Worm (Caenorhabditis elegans) whole organism, early embryonic: Measurements from ENCODE around the gene F22E5.17.
"Not testable (repeated sequence)": the region's sequence is repeated elsewhere in the genome, so short reads cannot be mapped to it uniquely, and the experiment has no call there.

Experiments used
- B0310.2 ChIP-seq: sonication (generic microtip); optimal IDR thresholded peaks from 2 replicates; lab custom pipeline; 2016; ENCODE audit warnings: mild to moderate bottlenecking, missing genetic modification characterization, missing compliant biosample characterization
- F13C5.2 ChIP-seq: sonication (generic microtip); optimal IDR thresholded peaks from 2 replicates; lab custom pipeline; 2017; ENCODE audit warnings: mild to moderate bottlenecking, missing genetic modification characterization, inconsistent platforms, missing compliant biosample characterization
- aly-1 ChIP-seq: sonication (generic microtip); optimal IDR thresholded peaks from 2 replicates; lab custom pipeline; 2016; ENCODE audit warnings: missing genetic modification characterization, missing compliant biosample characterization
- ama-1 ChIP-seq: fragments of 150-350 bp; optimal IDR thresholded peaks from 2 replicates; lab custom pipeline; 2014
- ceh-13 ChIP-seq: fragments of 200-800 bp; sonication (Bioruptor generic); optimal IDR thresholded peaks from 2 replicates; lab custom pipeline; 2018; ENCODE audit warnings: mild to moderate bottlenecking, missing genetic modification characterization, missing compliant biosample characterization
- ceh-36 ChIP-seq: sonication (generic microtip); optimal IDR thresholded peaks from 2 replicates; lab custom pipeline; 2016; ENCODE audit warnings: missing genetic modification characterization, inconsistent platforms, missing compliant biosample characterization
- ets-7 ChIP-seq: sonication (generic microtip); optimal IDR thresholded peaks from 2 replicates; lab custom pipeline; 2016; ENCODE audit warnings: missing genotype, missing genetic modification characterization, missing compliant biosample characterization
- flt-1 ChIP-seq: fragments of 200-800 bp; sonication (Bioruptor generic); IDR thresholded peaks from 2 replicates; pipeline ENCODE4 v1.3.6; 2022; ENCODE audit warnings: missing genetic modification characterization, missing compliant biosample characterization
- hmbx-1 ChIP-seq: sonication (generic microtip); optimal IDR thresholded peaks from 2 replicates; lab custom pipeline; 2016; ENCODE audit warnings: mild to moderate bottlenecking, missing genetic modification characterization, missing compliant biosample characterization
- hmg-4 ChIP-seq: fragments of 200-800 bp; sonication (Bioruptor generic); optimal IDR thresholded peaks from 2 replicates; lab custom pipeline; 2018; ENCODE audit warnings: mild to moderate bottlenecking, missing genetic modification characterization, missing compliant biosample characterization
- hnd-1 ChIP-seq: sonication (generic microtip); optimal IDR thresholded peaks from 2 replicates; lab custom pipeline; 2016; ENCODE audit warnings: missing genetic modification characterization, missing compliant biosample characterization
- pes-1 ChIP-seq: fragments of 200-800 bp; sonication (Bioruptor generic); IDR thresholded peaks from 2 replicates; pipeline ENCODE4 v1.3.6; 2022; ENCODE audit warnings: missing genetic modification reagents, missing genetic modification characterization, missing compliant biosample characterization
- scrt-1 ChIP-seq: fragments of 200-800 bp; sonication (Bioruptor generic); IDR thresholded peaks from 2 replicates; pipeline ENCODE4 v1.3.6; 2022; ENCODE audit warnings: missing genetic modification characterization, missing compliant biosample characterization
- sea-1 ChIP-seq: fragments of 200-800 bp; sonication (Bioruptor generic); conservative IDR thresholded peaks from 2 replicates; pipeline ENCODE4 v1.3.6; 2022; ENCODE audit warnings: missing genetic modification characterization, missing compliant biosample characterization
- tbx-11 ChIP-seq: fragments of 200-800 bp; sonication (Bioruptor generic); IDR thresholded peaks from 2 replicates; pipeline ENCODE4 v1.3.6; 2022; ENCODE audit warnings: missing genetic modification characterization, missing compliant biosample characterization
- tbx-37 ChIP-seq: fragments of 200-800 bp; sonication (Bioruptor generic); conservative IDR thresholded peaks from 2 replicates; pipeline ENCODE4 v1.3.6; 2022; ENCODE audit warnings: missing genetic modification reagents, missing genetic modification characterization, missing compliant biosample characterization
- tra-4 ChIP-seq: sonication (generic microtip); optimal IDR thresholded peaks from 2 replicates; lab custom pipeline; 2017; ENCODE audit warnings: missing genetic modification characterization, missing compliant biosample characterization

F22E5.17 gene

DNA sequence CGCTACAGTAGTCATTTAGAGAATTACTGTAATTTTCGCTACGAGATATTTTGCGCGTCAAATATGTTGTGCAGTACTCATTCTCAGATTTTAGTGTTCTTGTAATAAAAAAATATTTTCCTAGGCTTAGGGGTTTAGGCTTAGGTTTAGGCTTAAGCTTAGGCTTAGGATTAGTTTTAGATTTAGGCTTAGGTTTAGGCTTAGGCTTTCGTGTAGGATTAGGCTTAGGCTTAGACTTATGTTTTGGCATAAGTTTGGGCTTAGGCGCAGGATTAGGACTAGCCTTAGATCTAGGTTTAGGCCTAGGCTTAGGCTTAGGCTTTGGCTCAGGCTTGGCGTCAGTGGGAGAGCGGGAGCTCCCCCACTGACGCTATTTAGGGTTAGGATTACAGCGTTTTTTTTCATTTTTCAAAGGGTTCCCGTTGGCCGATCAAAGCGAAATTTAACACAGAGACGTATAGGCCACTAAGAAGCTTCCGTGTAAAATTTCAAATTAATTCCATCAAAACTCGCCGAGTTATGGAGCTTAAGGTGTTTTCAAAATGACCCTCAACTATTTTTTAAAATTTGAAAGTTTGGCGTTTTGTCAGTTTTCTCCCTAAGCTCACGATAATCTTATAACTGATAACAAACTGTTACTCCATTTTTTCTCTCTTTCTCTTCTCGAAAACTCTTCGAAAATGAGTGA, 38.3 kb upstream of the F22E5.17 start, which contains the start of gene F22E5.8:
F22E5.8 (plus strand) TSS at position 638 of the 688 bp plus-strand sequence.
- TF ChIP-seq pes-1 (GFP tag; lab: Robert Waterston, UW) (0 out of 2 replicates have a peak, but pooled peaks have one; percentile 10), ceh-36 (tag; lab: Kevin White, UChicago) (peak; percentile 58)

DNA sequence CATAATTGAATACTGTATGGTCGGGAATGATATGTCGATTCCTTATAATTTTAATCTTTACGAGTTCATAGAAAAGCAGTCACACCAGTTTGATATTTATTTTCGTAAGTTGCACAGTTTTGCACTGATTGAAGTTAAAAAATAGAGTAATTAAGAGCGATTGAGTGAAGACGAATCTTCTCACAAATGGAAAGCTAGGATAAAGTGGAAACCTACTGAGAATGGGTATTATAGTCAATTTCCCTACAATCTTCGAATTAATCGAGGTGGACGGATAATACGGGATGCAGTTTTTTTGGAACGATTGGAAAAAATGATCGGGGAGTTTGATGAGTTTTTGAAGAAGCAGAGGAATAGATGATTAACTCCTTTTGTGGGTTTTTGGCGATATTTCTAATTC, 36.9 kb upstream of the F22E5.17 start, which contains the start of gene F22E5.23:
F22E5.23 (plus strand) TSS at position 301 of the 400 bp plus-strand sequence.
- TF ChIP-seq ets-7 (no peak), hmg-4 (GFP tag; lab: Kevin White, UChicago) (no peak), ama-1 (no peak), scrt-1 (GFP tag; lab: Robert Waterston, UW) (no peak), flt-1 (GFP tag; lab: Robert Waterston, UW) (no peak), hnd-1 (tag; lab: Kevin White, UChicago) (no peak), ceh-36 (tag; lab: Kevin White, UChicago) (no peak), sea-1 (no peak), tra-4 (no peak), ceh-13 (GFP tag; lab: Kevin White, UChicago) (no peak), tbx-37 (GFP tag; lab: Robert Waterston, UW) (no peak), tbx-11 (GFP tag; lab: Robert Waterston, UW) (no peak), B0310.2 (tag; lab: Kevin White, UChicago) (no peak), hmbx-1 (no peak), pes-1 (GFP tag; lab: Robert Waterston, UW) (no peak), aly-1 (no peak), F13C5.2 (tag; lab: Kevin White, UChicago) (no peak)

ce11 chrII:2641777-2642176, 36.1 kb upstream of the F22E5.17 start, which contains the start of gene F22E5.7:
Gene F22E5.7, plus strand, starts transcription at chrII:2642077.
- no peak for TF ChIP-seq tbx-11 (GFP tag; lab: Robert Waterston, UW)
- TF ChIP-seq B0310.2 (tag; lab: Kevin White, UChicago), result no peak
- no peak for TF ChIP-seq scrt-1 (GFP tag; lab: Robert Waterston, UW)
- no peak for TF ChIP-seq hmg-4 (GFP tag; lab: Kevin White, UChicago)
- no peak for TF ChIP-seq tbx-37 (GFP tag; lab: Robert Waterston, UW)
- no peak for TF ChIP-seq hmbx-1
- TF ChIP-seq F13C5.2 (tag; lab: Kevin White, UChicago), result no peak
- TF ChIP-seq tra-4, result no peak
- no peak for TF ChIP-seq ama-1
- TF ChIP-seq ets-7, result no peak
- TF ChIP-seq flt-1 (GFP tag; lab: Robert Waterston, UW), result no peak
- TF ChIP-seq aly-1, result no peak
- TF ChIP-seq hnd-1 (tag; lab: Kevin White, UChicago), result no peak
- TF ChIP-seq ceh-36 (tag; lab: Kevin White, UChicago), result no peak

- TF ChIP-seq scrt-1 (GFP tag; lab: Robert Waterston, UW) (no peak), ceh-36 (tag; lab: Kevin White, UChicago) (no peak), sea-1 (no peak), aly-1 (no peak), ets-7 (no peak), tbx-37 (GFP tag; lab: Robert Waterston, UW) (no peak), F13C5.2 (tag; lab: Kevin White, UChicago) (no peak), ama-1 (no peak), B0310.2 (tag; lab: Kevin White, UChicago) (no peak), flt-1 (GFP tag; lab: Robert Waterston, UW) (no peak), hmg-4 (GFP tag; lab: Kevin White, UChicago) (no peak)
Measured at ce11 chrII:2644498-2644897, 33.3 kb upstream of the F22E5.17 start, which contains the start of gene F22E5.11. Gene F22E5.11, minus strand, starts transcription at chrII:2644598.

DNA sequence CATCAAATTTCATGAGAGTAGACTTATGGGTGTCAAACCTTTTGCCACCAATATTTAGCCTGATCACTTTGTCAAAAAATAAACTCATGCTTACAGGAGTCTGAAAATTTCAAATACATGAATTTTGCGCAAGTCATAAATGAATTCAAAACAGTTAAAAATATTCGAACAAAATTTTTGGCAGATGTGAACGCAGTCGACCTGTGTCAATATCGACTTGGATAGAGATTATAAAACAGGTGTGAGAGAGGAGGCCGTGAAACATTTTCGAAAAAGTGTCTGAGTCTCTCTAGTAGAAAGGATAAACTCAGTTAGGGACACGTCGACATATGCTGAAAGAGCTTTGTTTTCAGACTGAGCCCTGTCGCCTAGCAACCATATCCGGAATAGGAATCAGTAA, 31.1 kb upstream of the F22E5.17 start, which contains the start of gene F22E5.12:
F22E5.12 (minus strand) TSS at position 101 of the 400 bp plus-strand sequence.
- not testable (repeated sequence) for TF ChIP-seq ceh-36 (tag; lab: Kevin White, UChicago); F13C5.2 (tag; lab: Kevin White, UChicago); tbx-37 (GFP tag; lab: Robert Waterston, UW)

ce11 chrII:2649015-2649414, 28.8 kb upstream of the F22E5.17 start:
- TF ChIP-seq tbx-37 (GFP tag; lab: Robert Waterston, UW) (no peak), hnd-1 (tag; lab: Kevin White, UChicago) (no peak), flt-1 (GFP tag; lab: Robert Waterston, UW) (no peak), scrt-1 (GFP tag; lab: Robert Waterston, UW) (no peak), tra-4 (no peak), pes-1 (GFP tag; lab: Robert Waterston, UW) (no peak), hmbx-1 (no peak), ceh-36 (tag; lab: Kevin White, UChicago) (no peak), ama-1 (no peak), ets-7 (no peak), ceh-13 (GFP tag; lab: Kevin White, UChicago) (no peak), tbx-11 (GFP tag; lab: Robert Waterston, UW) (no peak), B0310.2 (tag; lab: Kevin White, UChicago) (no peak), hmg-4 (GFP tag; lab: Kevin White, UChicago) (no peak), sea-1 (no peak), aly-1 (no peak)

ce11 chrII:2649539-2649938, 28.3 kb upstream of the F22E5.17 start, which contains the start of the genes F22E5.13 and F22E5.6:
Gene F22E5.13, minus strand, starts transcription at chrII:2649639.
Gene F22E5.6, plus strand, starts transcription at chrII:2649835.
- TF ChIP-seq hmbx-1, result no peak
- TF ChIP-seq tra-4, result no peak
- TF ChIP-seq tbx-11 (GFP tag; lab: Robert Waterston, UW), result no peak
- no peak for TF ChIP-seq ceh-13 (GFP tag; lab: Kevin White, UChicago)
- TF ChIP-seq hmg-4 (GFP tag; lab: Kevin White, UChicago), result no peak
- TF ChIP-seq scrt-1 (GFP tag; lab: Robert Waterston, UW), result no peak
- no peak for TF ChIP-seq hnd-1 (tag; lab: Kevin White, UChicago)
- no peak for TF ChIP-seq ets-7
- no peak for TF ChIP-seq tbx-37 (GFP tag; lab: Robert Waterston, UW)
